Fruit fly (Drosophila melanogaster) whole organism, embryonic: Measurements from ENCODE around the gene Targ3.

ENCODE experiments used
- CG10209 ChIP-seq: fragments of 200-800 bp; sonication (Bioruptor generic); optimal IDR thresholded peaks from 3 replicates; lab custom pipeline; 2017; ENCODE audit warnings: missing biosample characterization, mild to moderate bottlenecking, missing genetic modification characterization, missing genetic modification reagents
- CG3281 ChIP-seq: fragments of 200-800 bp; sonication (Bioruptor generic); optimal IDR thresholded peaks from 3 replicates; lab custom pipeline; 2017; ENCODE audit warnings: missing biosample characterization, mild to moderate bottlenecking, missing genetic modification characterization
- Dref ChIP-seq: fragments of 200-800 bp; sonication (Bioruptor generic); IDR thresholded peaks from 2 replicates; pipeline ENCODE4 v1.3.6; 2022; ENCODE audit warnings: missing biosample characterization, missing genetic modification characterization
- Lpt ChIP-seq: fragments of >200 bp; optimal IDR thresholded peaks from 2 replicates; lab custom pipeline; 2018; ENCODE audit warnings: missing biosample characterization, missing genetic modification characterization
- Xbp1 ChIP-seq: fragments of 200-800 bp; sonication (Bioruptor generic); optimal IDR thresholded peaks from 3 replicates; lab custom pipeline; 2016; ENCODE audit warnings: missing biosample characterization, mild to moderate bottlenecking, missing genetic modification characterization
- ash1 ChIP-seq: fragments of 200-800 bp; sonication (Bioruptor generic); optimal IDR thresholded peaks from 2 replicates; lab custom pipeline; 2018; ENCODE audit warnings: missing biosample characterization, mild to moderate bottlenecking, missing genetic modification characterization
- chn ChIP-seq: fragments of 200-800 bp; sonication (Bioruptor generic); optimal IDR thresholded peaks from 2 replicates; lab custom pipeline; 2016; ENCODE audit warnings: missing biosample characterization, missing genetic modification characterization
- sens ChIP-seq: fragments of 200-800 bp; sonication (Bioruptor generic); peaks from one replicate; lab custom pipeline; 2016; ENCODE audit warnings: missing biosample characterization, missing genetic modification characterization
- zfh2 ChIP-seq: fragments of 200-800 bp; sonication (Bioruptor generic); optimal IDR thresholded peaks from 2 replicates; lab custom pipeline; 2016; ENCODE audit warnings: missing biosample characterization, missing genetic modification characterization

dm6 chr3L:21202029-21202776 lies 5.6 kb downstream of the Targ3 start:
- no peak for TF ChIP-seq sens (GFP tag; lab: Kevin White, UChicago)
- TF ChIP-seq CG10209 (GFP tag; lab: Kevin White, UChicago), result no peak
- no peak for TF ChIP-seq Lpt (GFP tag; lab: Kevin White, UChicago)
- TF ChIP-seq chn, result no peak
- TF ChIP-seq Xbp1, result no peak
- TF ChIP-seq ash1, result no peak
- no peak for TF ChIP-seq CG3281
- TF ChIP-seq zfh2, result no peak
- no peak for TF ChIP-seq Dref (GFP tag; lab: Robert Waterston, UW)
